Fruit fly (Drosophila melanogaster) whole organism, prepupa: ENCODE data around the gene Srp68.

Experiments used
- CG11762 ChIP-seq: fragments of 200-800 bp; sonication (Bioruptor generic); optimal IDR thresholded peaks from 3 replicates; lab custom pipeline; 2016; ENCODE audit warnings: missing biosample characterization, missing genetic modification characterization; ENCODE audit not compliant: insufficient read depth
- CG31627 ChIP-seq: fragments of 200-800 bp; sonication (Bioruptor generic); optimal IDR thresholded peaks from 3 replicates; lab custom pipeline; 2016; ENCODE audit warnings: missing biosample characterization, missing genetic modification characterization
- CG6808 ChIP-seq: fragments of 200-800 bp; sonication (Bioruptor generic); optimal IDR thresholded peaks from 3 replicates; lab custom pipeline; 2017; ENCODE audit warnings: missing biosample characterization, missing genetic modification characterization, mild to moderate bottlenecking, moderate library complexity, missing genetic modification reagents
- CG8319 ChIP-seq: fragments of 200-800 bp; sonication (Bioruptor generic); optimal IDR thresholded peaks from 3 replicates; lab custom pipeline; 2016; ENCODE audit warnings: missing biosample characterization, missing genetic modification characterization
- Ets21C ChIP-seq: fragments of 200-800 bp; sonication (Bioruptor generic); optimal IDR thresholded peaks from 3 replicates; lab custom pipeline; 2016; ENCODE audit warnings: missing biosample characterization, missing genetic modification characterization
- Ets96B ChIP-seq: fragments of 200-800 bp; optimal IDR thresholded peaks from 2 replicates; lab custom pipeline; 2019; ENCODE audit warnings: missing biosample characterization, mild to moderate bottlenecking, missing genetic modification characterization, moderate library complexity
- Hr39 ChIP-seq: fragments of 200-800 bp; sonication (Bioruptor generic); optimal IDR thresholded peaks from 2 replicates; lab custom pipeline; 2016; ENCODE audit warnings: missing biosample characterization, missing genetic modification characterization
- Lpt ChIP-seq: fragments of 200-800 bp; sonication (Bioruptor generic); optimal IDR thresholded peaks from 3 replicates; lab custom pipeline; 2016; ENCODE audit warnings: missing biosample characterization, missing genetic modification characterization
- OdsH ChIP-seq: fragments of 200-800 bp; sonication (Bioruptor generic); optimal IDR thresholded peaks from 3 replicates; lab custom pipeline; 2016; ENCODE audit warnings: missing biosample characterization, missing genetic modification characterization
- Sox102F ChIP-seq: fragments of 200-800 bp; sonication (Bioruptor generic); optimal IDR thresholded peaks from 2 replicates; lab custom pipeline; 2016; ENCODE audit warnings: missing biosample characterization, mild to moderate bottlenecking, missing genetic modification characterization
- cyc ChIP-seq: fragments of 200-800 bp; sonication (Bioruptor generic); optimal IDR thresholded peaks from 3 replicates; lab custom pipeline; 2016; ENCODE audit warnings: missing biosample characterization, missing genetic modification characterization
- fd59A ChIP-seq: fragments of 200-800 bp; sonication (Bioruptor generic); optimal IDR thresholded peaks from 2 replicates; lab custom pipeline; 2017; ENCODE audit warnings: missing biosample characterization, mild to moderate bottlenecking, missing genetic modification characterization, missing genetic modification reagents

dm6 chr3L:9020436-9021370 lies 45.9 kb downstream of the Srp68 start:
- TF ChIP-seq Sox102F (no peak), OdsH (GFP tag; lab: Kevin White, UChicago) (no peak), CG11762 (no peak), Hr39 (GFP tag; lab: Kevin White, UChicago) (no peak), Ets96B (tag; lab: Kevin White, UChicago) (no peak), CG8319 (no peak), CG31627 (GFP tag; lab: Kevin White, UChicago) (no peak), Lpt (GFP tag; lab: Kevin White, UChicago) (no peak), fd59A (GFP tag; lab: Kevin White, UChicago) (no peak), cyc (GFP tag; lab: Kevin White, UChicago) (no peak), Ets21C (GFP tag; lab: Kevin White, UChicago) (no peak), CG6808 (GFP tag; lab: Kevin White, UChicago) (no peak)
